Worm (Caenorhabditis elegans) whole organism, L2 larva: ENCODE measurements around the gene Y57E12AR.1.

Experiments used
- C34F6.9 ChIP-seq: fragments of 150-350 bp; optimal IDR thresholded peaks from 2 replicates; lab custom pipeline; 2014; ENCODE audit warnings: missing biosample characterization, missing genetic modification characterization
- F13H6.1 ChIP-seq: sonication (generic microtip); optimal IDR thresholded peaks from 2 replicates; lab custom pipeline; 2016; ENCODE audit warnings: missing genetic modification characterization, missing compliant biosample characterization
- R02D3.7 ChIP-seq: fragments of 150-350 bp; optimal IDR thresholded peaks from 2 replicates; lab custom pipeline; 2014; ENCODE audit warnings: missing biosample characterization, missing genetic modification characterization
- Y55F3AM.14 ChIP-seq: fragments of 200-800 bp; sonication (Bioruptor generic); optimal IDR thresholded peaks from 2 replicates; lab custom pipeline; 2018; ENCODE audit warnings: mild to moderate bottlenecking, missing genetic modification characterization, missing compliant biosample characterization
- ZK546.5 ChIP-seq: sonication (generic microtip); optimal IDR thresholded peaks from 2 replicates; lab custom pipeline; 2017; ENCODE audit warnings: missing biosample characterization, missing genetic modification characterization
- alr-1 ChIP-seq: fragments of 150-350 bp; optimal IDR thresholded peaks from 2 replicates; lab custom pipeline; 2014; ENCODE audit warnings: missing biosample characterization, missing genetic modification characterization
- aly-2 ChIP-seq: fragments of 150-350 bp; optimal IDR thresholded peaks from 2 replicates; lab custom pipeline; 2014; ENCODE audit warnings: missing biosample characterization, missing genetic modification characterization
- ama-1 ChIP-seq: fragments of 150-350 bp; optimal IDR thresholded peaks from 2 replicates; lab custom pipeline; 2018; ENCODE audit warnings: inconsistent platforms
- blmp-1 ChIP-seq: sonication (generic microtip); optimal IDR thresholded peaks from 2 replicates; lab custom pipeline; 2017; ENCODE audit warnings: missing genetic modification characterization, mild to moderate bottlenecking, missing compliant biosample characterization, antibody characterized with exemption, moderate library complexity; ENCODE audit not compliant: insufficient read depth
- ceh-16 ChIP-seq: fragments of 150-350 bp; optimal IDR thresholded peaks from 2 replicates; lab custom pipeline; 2014; ENCODE audit warnings: missing biosample characterization, missing genetic modification characterization
- ceh-82 ChIP-seq: fragments of 150-350 bp; optimal IDR thresholded peaks from 2 replicates; lab custom pipeline; 2014; ENCODE audit warnings: missing biosample characterization, missing genetic modification characterization
- crh-2 ChIP-seq: sonication (generic microtip); optimal IDR thresholded peaks from 2 replicates; lab custom pipeline; 2017; ENCODE audit warnings: missing biosample characterization, missing genetic modification characterization
- dmd-4 ChIP-seq: sonication (generic microtip); optimal IDR thresholded peaks from 2 replicates; lab custom pipeline; 2017; ENCODE audit warnings: missing biosample characterization, missing genetic modification characterization
- egl-27 ChIP-seq: sonication (generic microtip); optimal IDR thresholded peaks from 3 replicates; lab custom pipeline; 2017; ENCODE audit warnings: missing biosample characterization, missing genetic modification reagents, missing genetic modification characterization
- elt-1 ChIP-seq: fragments of 150-350 bp; optimal IDR thresholded peaks from 2 replicates; lab custom pipeline; 2014; ENCODE audit warnings: missing biosample characterization, missing genetic modification characterization
- elt-3 ChIP-seq: sonication (generic microtip); optimal IDR thresholded peaks from 2 replicates; lab custom pipeline; 2017; ENCODE audit warnings: missing biosample characterization, missing genetic modification characterization
- fos-1 ChIP-seq: fragments of 150-350 bp; optimal IDR thresholded peaks from 2 replicates; lab custom pipeline; 2014; ENCODE audit warnings: missing biosample characterization, missing genetic modification characterization
- gmeb-1 ChIP-seq: fragments of 150-350 bp; optimal IDR thresholded peaks from 2 replicates; lab custom pipeline; 2014; ENCODE audit warnings: missing biosample characterization, missing genetic modification characterization
- lin-11 ChIP-seq: fragments of 150-350 bp; sonication (generic microtip); optimal IDR thresholded peaks from 2 replicates; lab custom pipeline; 2014; ENCODE audit warnings: missing biosample characterization, missing genetic modification characterization, inconsistent platforms, mixed read lengths
- lin-13 ChIP-seq: fragments of 150-350 bp; optimal IDR thresholded peaks from 2 replicates; lab custom pipeline; 2014; ENCODE audit warnings: missing biosample characterization, missing genetic modification reagents, missing genetic modification characterization
- lin-39 ChIP-seq: fragments of 150-350 bp; optimal IDR thresholded peaks from 2 replicates; lab custom pipeline; 2014; ENCODE audit warnings: missing biosample characterization, missing genetic modification reagents, missing genetic modification characterization
- lsy-2 ChIP-seq, 2 experiments: fragments of 150-350 bp in 1 of 2; sonication (generic microtip) in 1 of 2; optimal IDR thresholded peaks; 2 replicates each; lab custom pipeline; 2014 to 2017; ENCODE audit warnings: missing biosample characterization in 2 of 2, missing genetic modification characterization in 2 of 2
- mab-5 ChIP-seq: fragments of 150-350 bp; optimal IDR thresholded peaks from 2 replicates; lab custom pipeline; 2014; ENCODE audit warnings: missing biosample characterization, missing genetic modification characterization
- mbf-1 ChIP-seq: sonication (generic microtip); optimal IDR thresholded peaks from 2 replicates; lab custom pipeline; 2017; ENCODE audit warnings: missing biosample characterization, missing genetic modification characterization
- mdl-1 ChIP-seq, 2 experiments: fragments of 150-350 bp in 1 of 2; sonication (generic microtip) in 1 of 2; optimal IDR thresholded peaks; 2 replicates each; lab custom pipeline; 2017; ENCODE audit warnings: missing biosample characterization in 2 of 2, missing genetic modification characterization in 2 of 2
- nhr-10 ChIP-seq: sonication (generic microtip); optimal IDR thresholded peaks from 2 replicates; lab custom pipeline; 2017; ENCODE audit warnings: missing biosample characterization, missing genetic modification characterization
- nhr-11 ChIP-seq: fragments of 150-350 bp; optimal IDR thresholded peaks from 2 replicates; lab custom pipeline; 2014; ENCODE audit warnings: missing biosample characterization, missing genetic modification characterization
- nhr-12 ChIP-seq: fragments of 150-350 bp; optimal IDR thresholded peaks from 2 replicates; lab custom pipeline; 2014; ENCODE audit warnings: missing biosample characterization, missing genetic modification characterization
- nhr-129 ChIP-seq: fragments of 150-350 bp; optimal IDR thresholded peaks from 2 replicates; lab custom pipeline; 2014; ENCODE audit warnings: missing biosample characterization, missing genetic modification characterization
- nhr-21 ChIP-seq: fragments of 150-350 bp; optimal IDR thresholded peaks from 2 replicates; lab custom pipeline; 2014; ENCODE audit warnings: missing biosample characterization, missing genetic modification characterization
- nhr-23 ChIP-seq: fragments of 150-350 bp; optimal IDR thresholded peaks from 2 replicates; lab custom pipeline; 2014; ENCODE audit warnings: missing biosample characterization, missing genetic modification reagents, missing genetic modification characterization
- nhr-237 ChIP-seq: fragments of 150-350 bp; optimal IDR thresholded peaks from 2 replicates; lab custom pipeline; 2014; ENCODE audit warnings: missing biosample characterization, missing genetic modification characterization
- nhr-25 ChIP-seq: fragments of 150-350 bp; sonication (generic microtip); optimal IDR thresholded peaks from 3 replicates; lab custom pipeline; 2014; ENCODE audit warnings: missing biosample characterization, missing genetic modification characterization
- nhr-6 ChIP-seq: fragments of 150-350 bp; optimal IDR thresholded peaks from 2 replicates; lab custom pipeline; 2014; ENCODE audit warnings: missing biosample characterization, missing genetic modification characterization
- nhr-77 ChIP-seq: fragments of 150-350 bp; optimal IDR thresholded peaks from 2 replicates; lab custom pipeline; 2014; ENCODE audit warnings: missing biosample characterization, missing genetic modification characterization
- peb-1 ChIP-seq: fragments of 150-350 bp; optimal IDR thresholded peaks from 2 replicates; lab custom pipeline; 2014; ENCODE audit warnings: missing biosample characterization, missing genetic modification characterization
- sem-4 ChIP-seq: fragments of 150-350 bp; optimal IDR thresholded peaks from 2 replicates; lab custom pipeline; 2014; ENCODE audit warnings: missing biosample characterization, missing genetic modification reagents, missing genetic modification characterization
- skn-1 ChIP-seq: sonication (generic microtip); optimal IDR thresholded peaks from 2 replicates; lab custom pipeline; 2017; ENCODE audit warnings: missing biosample characterization, missing genetic modification characterization
- sma-3 ChIP-seq: sonication (generic microtip); optimal IDR thresholded peaks from 2 replicates; lab custom pipeline; 2016; ENCODE audit warnings: missing genetic modification reagents, missing genetic modification characterization, missing compliant biosample characterization
- sma-9 ChIP-seq, 2 experiments: fragments of 150-350 bp in 1 of 2; sonication (generic microtip) in 1 of 2; optimal IDR thresholded peaks; 2 replicates each; lab custom pipeline; 2014 to 2016; ENCODE audit warnings: missing genetic modification characterization in 2 of 2, mild to moderate bottlenecking in 1 of 2, missing biosample characterization in 1 of 2, missing compliant biosample characterization in 1 of 2, missing genetic modification reagents in 1 of 2, moderate library complexity in 1 of 2
- snpc-4 ChIP-seq: fragments of 150-350 bp; optimal IDR thresholded peaks from 2 replicates; lab custom pipeline; 2014; ENCODE audit warnings: missing biosample characterization, missing genetic modification characterization
- unc-39 ChIP-seq: fragments of 150-350 bp; optimal IDR thresholded peaks from 2 replicates; lab custom pipeline; 2014; ENCODE audit warnings: missing biosample characterization, missing genetic modification characterization
- unc-55 ChIP-seq: fragments of 150-350 bp; sonication (generic microtip); optimal IDR thresholded peaks from 3 replicates; lab custom pipeline; 2014; ENCODE audit warnings: missing biosample characterization, missing genetic modification reagents, missing genetic modification characterization
- unc-62 ChIP-seq: fragments of 150-350 bp; optimal IDR thresholded peaks from 2 replicates; lab custom pipeline; 2014; ENCODE audit warnings: missing biosample characterization, missing genetic modification reagents, missing genetic modification characterization
- zag-1 ChIP-seq: fragments of 150-350 bp; optimal IDR thresholded peaks from 2 replicates; lab custom pipeline; 2014; ENCODE audit warnings: missing biosample characterization, missing genetic modification characterization
- ztf-1 ChIP-seq: fragments of 200-800 bp; sonication (Bioruptor generic); conservative IDR thresholded peaks from 2 replicates; pipeline ENCODE4 v1.3.6; 2022; ENCODE audit warnings: missing genetic modification characterization, missing compliant biosample characterization
- ztf-11 ChIP-seq: sonication (generic microtip); optimal IDR thresholded peaks from 2 replicates; lab custom pipeline; 2017; ENCODE audit warnings: missing biosample characterization, missing genetic modification characterization
- ztf-4 ChIP-seq: fragments of 150-350 bp; optimal IDR thresholded peaks from 2 replicates; lab custom pipeline; 2014; ENCODE audit warnings: missing biosample characterization, missing genetic modification characterization

Gene Y57E12AR.1

DNA sequence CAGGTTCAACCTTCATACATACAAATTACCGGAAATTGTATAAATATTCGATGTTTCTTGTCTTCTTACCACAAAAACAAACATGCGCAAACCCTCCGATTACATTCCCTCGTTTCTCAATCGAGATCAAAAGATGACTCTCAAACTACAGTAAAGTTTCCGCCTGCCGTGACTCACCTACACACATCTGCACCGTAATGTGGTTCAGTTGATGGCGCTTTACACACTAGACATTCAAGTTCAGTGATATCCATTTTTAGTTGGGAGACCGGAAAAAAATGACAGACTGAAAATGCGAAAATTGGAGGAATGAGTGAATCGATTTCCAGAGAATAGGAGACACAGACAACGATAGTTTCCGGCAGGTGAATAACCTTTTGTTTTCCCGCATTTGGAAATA lies 26.2 kb upstream of the Y57E12AR.1 start, which contains the start of gene nhr-286:
nhr-286 (minus strand) TSS at position 324 of the 400 bp plus-strand sequence.
- no peak for TF ChIP-seq unc-62 (GFP tag; lab: Kevin White, UChicago)
- no peak for TF ChIP-seq dmd-4 (tag; lab: Kevin White, UChicago)
- no peak for TF ChIP-seq mdl-1 (tag; optimal IDR thresholded peaks at IDR 0.05; lab: Kevin White, UChicago)
- TF ChIP-seq lin-13 (GFP tag; lab: Kevin White, UChicago), result no peak
- no peak for TF ChIP-seq sma-9 (GFP tag; optimal IDR thresholded peaks at IDR 0.05; lab: Kevin White, UChicago)
- no peak for TF ChIP-seq sma-9 (tag; optimal IDR thresholded peaks at IDR 0.05; lab: Kevin White, UChicago)
- TF ChIP-seq F13H6.1 (tag; lab: Kevin White, UChicago), result no peak
- no peak for TF ChIP-seq Y55F3AM.14 (GFP tag; lab: Kevin White, UChicago)
- no peak for TF ChIP-seq blmp-1 (tag; lab: Kevin White, UChicago)
- TF ChIP-seq aly-2, result no peak
- TF ChIP-seq egl-27, result no peak
- no peak for TF ChIP-seq ztf-1 (GFP tag; lab: Robert Waterston, UW)
- TF ChIP-seq ZK546.5, result no peak
- TF ChIP-seq alr-1 (tag; lab: Kevin White, UChicago), result no peak
- TF ChIP-seq zag-1 (tag; lab: Kevin White, UChicago), result no peak
- TF ChIP-seq nhr-6 (tag; lab: Kevin White, UChicago), result no peak
- TF ChIP-seq, all 48 proteins: peak for 0

DNA sequence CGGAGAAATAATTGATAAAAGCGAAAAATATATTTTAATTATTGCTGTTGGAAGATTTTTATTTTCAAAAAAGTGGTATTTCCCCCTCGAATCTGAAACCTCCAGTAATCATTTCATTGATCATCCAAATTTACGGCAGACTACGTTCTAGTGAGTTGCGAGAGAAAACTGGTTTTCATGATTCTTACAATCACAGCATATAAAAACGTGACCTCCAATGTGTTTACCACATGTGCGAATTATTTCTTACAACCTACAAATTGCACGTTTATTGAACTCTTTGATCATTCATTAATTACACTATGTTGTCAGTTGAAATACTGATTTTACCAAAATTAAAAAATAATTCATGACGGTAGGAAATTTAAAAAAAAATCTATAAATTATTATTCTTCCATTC lies 24.1 kb upstream of the Y57E12AR.1 start:
- peak; percentile 61 for TF ChIP-seq gmeb-1 (tag; lab: Kevin White, UChicago)
- no peak for TF ChIP-seq mab-5 (tag; lab: Kevin White, UChicago)
- no peak for TF ChIP-seq ztf-1 (GFP tag; lab: Robert Waterston, UW)
- no peak for TF ChIP-seq elt-3
- no peak for TF ChIP-seq unc-39 (tag; lab: Kevin White, UChicago)
- no peak for TF ChIP-seq peb-1 (tag; lab: Kevin White, UChicago)
- TF ChIP-seq Y55F3AM.14 (GFP tag; lab: Kevin White, UChicago), result no peak
- TF ChIP-seq nhr-23 (tag; lab: Kevin White, UChicago), result no peak
- no peak for TF ChIP-seq ZK546.5
- TF ChIP-seq nhr-237 (tag; lab: Kevin White, UChicago), result no peak
- TF ChIP-seq lin-13 (GFP tag; lab: Kevin White, UChicago), result no peak
- TF ChIP-seq crh-2 (tag; lab: Kevin White, UChicago), result peak; percentile 74
- no peak for TF ChIP-seq lsy-2 (tag; optimal IDR thresholded peaks at IDR 0.05; lab: Kevin White, UChicago)
- peak; percentile 50 for TF ChIP-seq blmp-1 (tag; lab: Kevin White, UChicago)
- TF ChIP-seq nhr-129, result peak; percentile 42
- no peak for TF ChIP-seq mbf-1 (tag; lab: Kevin White, UChicago)
- peak; percentile 23 for TF ChIP-seq fos-1 (tag; lab: Kevin White, UChicago)
- no peak for TF ChIP-seq unc-55 (GFP tag; lab: Kevin White, UChicago)
- TF ChIP-seq ceh-16 (tag; lab: Kevin White, UChicago), result no peak
- peak; percentile 35 for TF ChIP-seq nhr-6 (tag; lab: Kevin White, UChicago)
- TF ChIP-seq alr-1 (tag; lab: Kevin White, UChicago), result no peak
- TF ChIP-seq C34F6.9 (tag; lab: Kevin White, UChicago), result peak; percentile 33
- TF ChIP-seq ama-1, result no peak
- TF ChIP-seq dmd-4 (tag; lab: Kevin White, UChicago), result no peak
- no peak for TF ChIP-seq sem-4 (tag; lab: Kevin White, UChicago)
- no peak for TF ChIP-seq ztf-11 (tag; lab: Kevin White, UChicago)
- TF ChIP-seq aly-2, result no peak
- no peak for TF ChIP-seq lin-39 (tag; lab: Kevin White, UChicago)
- TF ChIP-seq mdl-1 (tag; optimal IDR thresholded peaks at IDR 0.05; lab: Kevin White, UChicago), result peak in 1 of 2 experiments; percentile 5
- TF ChIP-seq nhr-77 (tag; lab: Kevin White, UChicago), result no peak
- TF ChIP-seq R02D3.7 (tag; lab: Kevin White, UChicago), result no peak
- TF ChIP-seq skn-1 (tag; lab: Kevin White, UChicago), result no peak
- no peak for TF ChIP-seq elt-1 (tag; lab: Kevin White, UChicago)
- TF ChIP-seq nhr-25 (tag; lab: Kevin White, UChicago), result peak; percentile 91
- no peak for TF ChIP-seq snpc-4 (tag; lab: Kevin White, UChicago)
- TF ChIP-seq sma-9 (GFP tag; optimal IDR thresholded peaks at IDR 0.05; lab: Kevin White, UChicago), result peak; percentile 86
- TF ChIP-seq sma-9 (tag; optimal IDR thresholded peaks at IDR 0.05; lab: Kevin White, UChicago), result no peak
- TF ChIP-seq ceh-82 (tag; lab: Kevin White, UChicago), result no peak
- TF ChIP-seq nhr-11, result no peak
- TF ChIP-seq F13H6.1 (tag; lab: Kevin White, UChicago), result peak; percentile 8
- TF ChIP-seq egl-27, result no peak
- no peak for TF ChIP-seq zag-1 (tag; lab: Kevin White, UChicago)
- no peak for TF ChIP-seq unc-62 (GFP tag; lab: Kevin White, UChicago)
- TF ChIP-seq lin-11 (tag; lab: Kevin White, UChicago), result no peak
- peak; percentile 70 for TF ChIP-seq sma-3 (GFP tag; lab: Kevin White, UChicago)
- no peak for TF ChIP-seq nhr-10 (tag; lab: Kevin White, UChicago)
- peak; percentile 22 for TF ChIP-seq ztf-4
- TF ChIP-seq nhr-21 (tag; lab: Kevin White, UChicago), result peak; percentile 58
- TF ChIP-seq nhr-12 (tag; lab: Kevin White, UChicago), result no peak
